Fruit fly (Drosophila melanogaster) Kc167 (cell line): ENCODE data around the gene robo2.

ENCODE experiments used
- Myc ChIP-seq: fragments of >200 bp; optimal IDR thresholded peaks from 2 replicates; lab custom pipeline; 2017; ENCODE audit warnings: missing external identifiers
- Sin3A ChIP-seq: fragments of >200 bp; optimal IDR thresholded peaks from 2 replicates; lab custom pipeline; 2018; ENCODE audit warnings: missing external identifiers
- h ChIP-seq: fragments of >200 bp; optimal IDR thresholded peaks from 3 replicates; lab custom pipeline; 2018; ENCODE audit warnings: missing external identifiers
- insv ChIP-seq: fragments of >200 bp; optimal IDR thresholded peaks from 3 replicates; lab custom pipeline; 2018; ENCODE audit warnings: missing external identifiers
- psq ChIP-seq: fragments of >200 bp; optimal IDR thresholded peaks from 2 replicates; lab custom pipeline; 2017; ENCODE audit warnings: missing external identifiers
- ttk ChIP-seq: sonication (Bioruptor generic); optimal IDR thresholded peaks from 2 replicates; lab custom pipeline; 2017; ENCODE audit warnings: missing external identifiers

DNA sequence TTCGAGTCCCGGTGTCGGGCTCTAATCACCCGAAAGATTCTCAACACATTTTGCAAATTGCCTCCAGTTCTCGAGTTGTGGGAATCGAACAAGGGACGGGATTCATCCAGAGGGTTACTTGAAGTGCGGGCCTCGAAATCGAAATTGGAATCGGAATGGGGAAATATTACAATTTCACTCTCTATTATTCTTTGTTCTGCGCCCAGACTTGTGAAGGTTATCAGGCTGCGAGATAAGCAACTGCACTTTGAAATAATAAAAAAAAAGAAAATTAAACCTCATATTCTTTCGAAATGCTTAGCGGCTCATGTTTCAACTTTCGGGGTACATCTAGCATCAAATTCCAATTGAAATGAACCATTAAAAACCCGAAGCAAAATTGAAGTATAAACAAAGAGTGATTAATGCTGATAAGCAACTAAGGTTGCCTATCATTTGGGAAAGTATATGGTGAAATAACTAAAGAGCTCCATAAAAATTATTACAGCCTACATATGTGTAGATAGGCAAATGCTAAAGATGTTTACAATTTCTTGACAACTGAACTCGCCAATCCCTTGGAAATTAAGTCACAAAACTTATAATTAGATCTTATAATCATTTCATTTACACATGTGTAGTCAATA is 21.9 kb upstream of the robo2 start, which contains the start of gene CG43402:
- TF ChIP-seq h (lab: Kevin White, UChicago) (no peak), ttk (lab: Kevin White, UChicago) (no peak), psq (lab: Kevin White, UChicago) (no peak), Sin3A (no peak), insv (lab: Kevin White, UChicago) (no peak), Myc (lab: Kevin White, UChicago) (no peak)
